Worm (Caenorhabditis elegans): ENCODE results near the gene K10C8.4.

- TF ChIP-seq ceh-82 (tag; optimal IDR thresholded peaks at IDR 0.05) (no peak), alr-1 (tag; optimal IDR thresholded peaks at IDR 0.05) (no peak), nhr-237 (tag; optimal IDR thresholded peaks at IDR 0.05) (no peak), lsy-2 (tag; optimal IDR thresholded peaks at IDR 0.05) (no peak), elt-3 (tag; optimal IDR thresholded peaks at IDR 0.05) (no peak), nhr-6 (tag; optimal IDR thresholded peaks at IDR 0.05) (no peak), unc-62 (GFP tag; optimal IDR thresholded peaks at IDR 0.05) (no peak), unc-39 (tag; optimal IDR thresholded peaks at IDR 0.05) (no peak)
Measured at ce11 chrV:12697364-12697901, 1.4 kb downstream of the K10C8.4 start, which contains the start of gene istr-1.

Measured in whole organism, L2 larva.